Worm (Caenorhabditis elegans) whole organism, L1 larva: ENCODE data around the gene clc-9.

Experiments used
- C04F5.9 ChIP-seq: sonication (generic microtip); optimal IDR thresholded peaks from 2 replicates; lab custom pipeline; 2016; ENCODE audit warnings: missing genetic modification characterization, missing compliant biosample characterization
- C16A3.4 ChIP-seq: fragments of 150-350 bp; optimal IDR thresholded peaks from 2 replicates; lab custom pipeline; 2014; ENCODE audit warnings: missing biosample characterization, missing genetic modification characterization
- F16B12.6 ChIP-seq: fragments of 150-350 bp; optimal IDR thresholded peaks from 2 replicates; lab custom pipeline; 2014; ENCODE audit warnings: missing biosample characterization, missing genetic modification characterization
- Y116A8C.19 ChIP-seq: sonication (generic microtip); optimal IDR thresholded peaks from 2 replicates; lab custom pipeline; 2016; ENCODE audit warnings: missing compliant biosample characterization, missing genetic modification characterization, borderline replicate concordance
- aha-1 ChIP-seq: fragments of 150-350 bp; optimal IDR thresholded peaks from 2 replicates; lab custom pipeline; 2014; ENCODE audit warnings: missing biosample characterization, missing genetic modification characterization
- aly-2 ChIP-seq: fragments of 150-350 bp; optimal IDR thresholded peaks from 2 replicates; lab custom pipeline; 2014; ENCODE audit warnings: missing biosample characterization, missing genetic modification characterization
- blmp-1 ChIP-seq: fragments of 150-350 bp; optimal IDR thresholded peaks from 2 replicates; lab custom pipeline; 2014; ENCODE audit warnings: missing biosample characterization, missing genetic modification characterization
- ceh-8 ChIP-seq: fragments of 200-800 bp; sonication (Bioruptor generic); optimal IDR thresholded peaks from 2 replicates; lab custom pipeline; 2018; ENCODE audit warnings: mild to moderate bottlenecking, missing genetic modification characterization, moderate library complexity, missing compliant biosample characterization
- ceh-82 ChIP-seq, 3 experiments: fragments of 150-350 bp in 1 of 3; sonication (generic microtip) in 2 of 3; optimal IDR thresholded peaks; 2 replicates each; lab custom pipeline; 2014 to 2017; ENCODE audit warnings: missing biosample characterization in 3 of 3, missing genetic modification characterization in 3 of 3
- ceh-88 ChIP-seq: fragments of 200-800 bp; sonication (Bioruptor generic); IDR thresholded peaks from 2 replicates; pipeline ENCODE4 v1.3.6; 2022; ENCODE audit warnings: missing genetic modification characterization, missing compliant biosample characterization
- ceh-90 ChIP-seq: sonication (generic microtip); optimal IDR thresholded peaks from 2 replicates; lab custom pipeline; 2016; ENCODE audit warnings: missing genetic modification characterization, missing compliant biosample characterization
- dpl-1 ChIP-seq, 3 experiments: fragments of 150-350 bp in 2 of 3; sonication (generic microtip) in 1 of 3; optimal IDR thresholded peaks; 2 replicates each; lab custom pipeline; 2014 to 2017; ENCODE audit warnings: missing biosample characterization in 3 of 3, missing genetic modification characterization in 3 of 3, missing genetic modification reagents in 3 of 3
- dsc-1 ChIP-seq: sonication (generic microtip); optimal IDR thresholded peaks from 2 replicates; lab custom pipeline; 2016; ENCODE audit warnings: mild to moderate bottlenecking, missing genetic modification characterization, missing compliant biosample characterization
- efl-1 ChIP-seq, 4 experiments: fragments of 150-350 bp; optimal IDR thresholded peaks in 3 of 4; peaks in 1 of 4; 1 replicate in 1 of 4; 2 replicates in 3 of 4; lab custom pipeline; 2014; ENCODE audit warnings: missing biosample characterization in 2 of 4, missing genetic modification characterization in 2 of 4, missing genetic modification reagents in 2 of 4
- egl-13 ChIP-seq: sonication (generic microtip); optimal IDR thresholded peaks from 2 replicates; lab custom pipeline; 2016; ENCODE audit warnings: missing genotype, missing genetic modification reagents, missing genetic modification characterization, missing compliant biosample characterization
- elt-2 ChIP-seq: sonication (generic microtip); optimal IDR thresholded peaks from 2 replicates; lab custom pipeline; 2016; ENCODE audit warnings: missing genetic modification characterization, mild to moderate bottlenecking, inconsistent platforms, missing compliant biosample characterization, missing genetic modification reagents
- ets-5 ChIP-seq: fragments of 200-800 bp; sonication (Bioruptor generic); IDR thresholded peaks from 2 replicates; pipeline ENCODE4 v1.3.6; 2022; ENCODE audit warnings: missing genetic modification characterization, missing compliant biosample characterization
- fkh-8 ChIP-seq: sonication (generic microtip); optimal IDR thresholded peaks from 2 replicates; lab custom pipeline; 2016; ENCODE audit warnings: mild to moderate bottlenecking, missing genetic modification characterization, missing compliant biosample characterization
- grh-1 ChIP-seq: fragments of 200-800 bp; sonication (Bioruptor generic); IDR thresholded peaks from 2 replicates; pipeline ENCODE4 v1.3.6; 2022; ENCODE audit warnings: missing genetic modification reagents, missing genetic modification characterization, missing compliant biosample characterization
- hlh-4 ChIP-seq: sonication (generic microtip); optimal IDR thresholded peaks from 2 replicates; lab custom pipeline; 2016; ENCODE audit warnings: mild to moderate bottlenecking, missing genetic modification characterization, missing compliant biosample characterization
- hpl-2 ChIP-seq: fragments of 150-350 bp; optimal IDR thresholded peaks from 2 replicates; lab custom pipeline; 2014; ENCODE audit warnings: missing biosample characterization, missing genetic modification reagents, missing genetic modification characterization
- isw-1 ChIP-seq: fragments of 200-800 bp; sonication (Bioruptor generic); IDR thresholded peaks from 2 replicates; pipeline ENCODE4 v1.3.6; 2022; ENCODE audit warnings: missing genetic modification characterization, missing compliant biosample characterization
- jun-1 ChIP-seq: fragments of 150-350 bp; optimal IDR thresholded peaks from 2 replicates; lab custom pipeline; 2014; ENCODE audit warnings: missing biosample characterization, missing genetic modification reagents, missing genetic modification characterization
- lin-14 ChIP-seq: fragments of 200-800 bp; sonication (Bioruptor generic); optimal IDR thresholded peaks from 2 replicates; lab custom pipeline; 2018; ENCODE audit warnings: mild to moderate bottlenecking, missing genetic modification characterization, moderate library complexity, missing compliant biosample characterization
- lin-15B ChIP-seq: fragments of 150-350 bp; sonication (generic microtip); optimal IDR thresholded peaks from 3 replicates; lab custom pipeline; 2014; ENCODE audit warnings: missing biosample characterization, missing genetic modification characterization
- lin-35 ChIP-seq, 2 experiments: fragments of 150-350 bp; optimal IDR thresholded peaks; 2 replicates each; lab custom pipeline; 2014; ENCODE audit warnings: missing biosample characterization in 2 of 2, missing genetic modification characterization in 2 of 2, missing genetic modification reagents in 2 of 2
- lsy-2 ChIP-seq, 2 experiments: fragments of 150-350 bp; optimal IDR thresholded peaks; 2 replicates each; lab custom pipeline; 2014; ENCODE audit warnings: missing biosample characterization in 2 of 2, missing genetic modification characterization in 2 of 2
- mdl-1 ChIP-seq, 2 experiments: fragments of 150-350 bp; optimal IDR thresholded peaks; 2 replicates each; lab custom pipeline; 2014 to 2017; ENCODE audit warnings: missing biosample characterization in 2 of 2, missing genetic modification characterization in 2 of 2, inconsistent platforms in 1 of 2
- nhr-11 ChIP-seq: fragments of 150-350 bp; optimal IDR thresholded peaks from 2 replicates; lab custom pipeline; 2014; ENCODE audit warnings: missing biosample characterization, missing genetic modification characterization
- nhr-12 ChIP-seq: sonication (generic microtip); optimal IDR thresholded peaks from 2 replicates; lab custom pipeline; 2017; ENCODE audit warnings: missing biosample characterization, missing genetic modification characterization
- nhr-19 ChIP-seq: fragments of 200-800 bp; sonication (Bioruptor generic); conservative IDR thresholded peaks from 2 replicates; pipeline ENCODE4 v1.3.6; 2022; ENCODE audit warnings: missing genetic modification characterization, missing compliant biosample characterization
- nhr-20 ChIP-seq: sonication (generic microtip); optimal IDR thresholded peaks from 2 replicates; lab custom pipeline; 2016; ENCODE audit warnings: mild to moderate bottlenecking, missing genetic modification characterization, missing compliant biosample characterization
- nhr-28 ChIP-seq: fragments of 150-350 bp; optimal IDR thresholded peaks from 2 replicates; lab custom pipeline; 2014; ENCODE audit warnings: missing biosample characterization, missing genetic modification characterization
- nhr-47 ChIP-seq: sonication (generic microtip); optimal IDR thresholded peaks from 2 replicates; lab custom pipeline; 2016; ENCODE audit warnings: mild to moderate bottlenecking, missing genetic modification characterization, moderate library complexity, missing compliant biosample characterization
- nhr-71 ChIP-seq: sonication (generic microtip); optimal IDR thresholded peaks from 2 replicates; lab custom pipeline; 2016; ENCODE audit warnings: mild to moderate bottlenecking, missing genetic modification characterization, moderate library complexity, missing compliant biosample characterization
- nhr-77 ChIP-seq: fragments of 150-350 bp; optimal IDR thresholded peaks from 2 replicates; lab custom pipeline; 2014; ENCODE audit warnings: missing biosample characterization, missing genetic modification characterization
- nhr-90 ChIP-seq: sonication (generic microtip); optimal IDR thresholded peaks from 2 replicates; lab custom pipeline; 2016; ENCODE audit warnings: mild to moderate bottlenecking, missing genetic modification characterization, missing compliant biosample characterization; ENCODE audit not compliant: poor library complexity
- pax-3 ChIP-seq: fragments of 200-800 bp; sonication (Bioruptor generic); optimal IDR thresholded peaks from 2 replicates; lab custom pipeline; 2018; ENCODE audit warnings: mild to moderate bottlenecking, missing genetic modification characterization, moderate library complexity, missing compliant biosample characterization
- rnt-1 ChIP-seq: sonication (generic microtip); optimal IDR thresholded peaks from 2 replicates; lab custom pipeline; 2016; ENCODE audit warnings: mild to moderate bottlenecking, missing genetic modification characterization, moderate library complexity, missing compliant biosample characterization
- snu-23 ChIP-seq: sonication (generic microtip); optimal IDR thresholded peaks from 2 replicates; lab custom pipeline; 2016; ENCODE audit warnings: missing genetic modification characterization, missing compliant biosample characterization
- swsn-7 ChIP-seq: sonication (generic microtip); optimal IDR thresholded peaks from 2 replicates; lab custom pipeline; 2016; ENCODE audit warnings: missing genetic modification characterization, missing compliant biosample characterization
- tbx-2 ChIP-seq: sonication (generic microtip); optimal IDR thresholded peaks from 2 replicates; lab custom pipeline; 2016; ENCODE audit warnings: missing genetic modification characterization, missing compliant biosample characterization
- unc-62 ChIP-seq: fragments of 150-350 bp; optimal IDR thresholded peaks from 2 replicates; lab custom pipeline; 2014; ENCODE audit warnings: missing biosample characterization, missing genetic modification reagents, missing genetic modification characterization
- unc-86 ChIP-seq: sonication (generic microtip); optimal IDR thresholded peaks from 2 replicates; lab custom pipeline; 2016; ENCODE audit warnings: missing genetic modification characterization, missing compliant biosample characterization
- unc-98 ChIP-seq: fragments of 200-800 bp; sonication (Bioruptor generic); IDR thresholded peaks from 2 replicates; pipeline ENCODE4 v1.3.6; 2022; ENCODE audit warnings: missing genetic modification characterization, missing compliant biosample characterization
- xbp-1 ChIP-seq: sonication (generic microtip); optimal IDR thresholded peaks from 2 replicates; lab custom pipeline; 2016; ENCODE audit warnings: missing genetic modification characterization, missing compliant biosample characterization
- ztf-11 ChIP-seq, 2 experiments: sonication (generic microtip); optimal IDR thresholded peaks; 2 replicates each; lab custom pipeline; 2016 to 2017; ENCODE audit warnings: missing genetic modification characterization in 2 of 2, missing biosample characterization in 1 of 2, missing compliant biosample characterization in 1 of 2

clc-9 gene

DNA sequence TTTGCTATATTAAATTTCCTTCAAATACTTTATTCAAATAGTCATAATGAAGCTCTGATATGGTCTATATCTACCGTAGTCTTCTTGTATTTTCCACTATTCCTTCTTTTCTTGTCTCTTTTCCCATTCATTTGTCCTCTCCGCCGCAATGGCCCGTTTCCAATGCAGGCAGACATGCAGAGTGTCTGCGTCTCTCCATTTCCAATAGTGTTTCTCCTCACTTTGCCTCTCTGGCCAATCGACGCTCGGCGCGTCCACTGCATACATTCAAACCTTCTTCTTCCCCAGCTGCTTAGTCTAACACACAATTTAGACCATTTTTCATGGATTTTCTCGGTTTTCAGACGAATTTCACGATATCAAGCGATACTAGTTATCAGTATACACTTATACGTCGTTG is 12.5 kb downstream of the clc-9 start:
- no peak for TF ChIP-seq C04F5.9 (tag; lab: Kevin White, UChicago)
- TF ChIP-seq pax-3 (tag; lab: Kevin White, UChicago): no peak
- TF ChIP-seq nhr-90: no peak
- TF ChIP-seq mdl-1 (tag; optimal IDR thresholded peaks at IDR 0.05; lab: Kevin White, UChicago): peak in 1 of 2 experiments; percentile 5
- no peak for TF ChIP-seq ceh-88 (GFP tag; lab: Robert Waterston, UW)
- TF ChIP-seq F16B12.6: peak; percentile 10
- no peak for TF ChIP-seq hpl-2 (GFP tag; lab: Kevin White, UChicago)
- peak; percentile 38 for TF ChIP-seq nhr-47 (tag; lab: Kevin White, UChicago)
- peak; percentile 61 for TF ChIP-seq nhr-71 (tag; lab: Kevin White, UChicago)
- TF ChIP-seq snu-23 (GFP tag; lab: Kevin White, UChicago): peak; percentile 62
- TF ChIP-seq fkh-8 (tag; lab: Kevin White, UChicago): peak; percentile 14
- TF ChIP-seq elt-2 (tag; lab: Kevin White, UChicago): peak; percentile 4
- peak; percentile 3 for TF ChIP-seq jun-1 (tag; lab: Kevin White, UChicago)
- TF ChIP-seq aly-2 (tag; lab: Kevin White, UChicago): no peak
- TF ChIP-seq unc-98: no peak
- TF ChIP-seq lin-35 (GFP tag; optimal IDR thresholded peaks at IDR 0.05; lab: Kevin White, UChicago): peak in 1 of 2 experiments; percentile 26
- TF ChIP-seq unc-62 (GFP tag; lab: Kevin White, UChicago): no peak
- no peak for TF ChIP-seq blmp-1
- peak; percentile 30; the same call in 1 of the 2 replicates for TF ChIP-seq grh-1
- peak; percentile 38 for TF ChIP-seq unc-86 (tag; lab: Kevin White, UChicago)
- peak; percentile 55 to 69 for TF ChIP-seq efl-1 (optimal IDR thresholded peaks at IDR 0.05; lab: Kevin White, UChicago)
- TF ChIP-seq efl-1 (GFP tag; optimal IDR thresholded peaks at IDR 0.05 in 1 of 2; lab: Kevin White, UChicago): peak in 1 of 2 experiments; percentile 92
- TF ChIP-seq isw-1 (GFP tag; lab: Robert Waterston, UW): no peak
- no peak for TF ChIP-seq nhr-11
- peak; percentile 41 for TF ChIP-seq dsc-1 (tag; lab: Kevin White, UChicago)
- no peak for TF ChIP-seq nhr-77 (tag; lab: Kevin White, UChicago)
- peak; percentile 64 for TF ChIP-seq rnt-1 (tag; lab: Kevin White, UChicago)
- TF ChIP-seq dpl-1 (GFP tag; optimal IDR thresholded peaks at IDR 0.05; lab: Kevin White, UChicago): peak in 2 of 3 experiments; percentile 8 to 39
- peak; percentile 14 for TF ChIP-seq ceh-8
- TF ChIP-seq tbx-2 (tag; lab: Kevin White, UChicago): peak; percentile 15
- no peak for TF ChIP-seq nhr-12 (tag; lab: Kevin White, UChicago)
- no peak for TF ChIP-seq aha-1 (tag; lab: Kevin White, UChicago)
- TF ChIP-seq lin-15B (tag; lab: Kevin White, UChicago): peak; percentile 33
- TF ChIP-seq ztf-11 (tag; optimal IDR thresholded peaks at IDR 0.05; lab: Kevin White, UChicago): peak in 1 of 2 experiments; percentile 12
- peak; percentile 58; the same call in 1 of the 2 replicates for TF ChIP-seq nhr-19 (GFP tag; lab: Robert Waterston, UW)
- TF ChIP-seq Y116A8C.19: no peak
- peak; percentile 96 for TF ChIP-seq xbp-1
- TF ChIP-seq egl-13: no peak
- TF ChIP-seq lsy-2 (tag; optimal IDR thresholded peaks at IDR 0.05; lab: Kevin White, UChicago): peak; percentile 65 to 76
- TF ChIP-seq hlh-4 (tag; lab: Kevin White, UChicago): no peak
- no peak for TF ChIP-seq C16A3.4 (tag; lab: Kevin White, UChicago)
- TF ChIP-seq lin-14: peak; percentile 52
- TF ChIP-seq ets-5 (GFP tag; lab: Robert Waterston, UW): no peak
- TF ChIP-seq swsn-7 (tag; lab: Kevin White, UChicago): peak; percentile 60
- TF ChIP-seq nhr-20 (tag; lab: Kevin White, UChicago): peak; percentile 37
- TF ChIP-seq ceh-82 (tag; optimal IDR thresholded peaks at IDR 0.05; lab: Kevin White, UChicago): peak in 1 of 3 experiments; percentile 43
- TF ChIP-seq ceh-90: no peak
- TF ChIP-seq nhr-28 (tag; lab: Kevin White, UChicago): no peak
